Fruit fly (Drosophila melanogaster): Measurements from ENCODE around the gene CG9356.
A peak's percentile ranks its signal among the peaks of the same experiment; 100 is the strongest.

The CG9356 gene

DNA sequence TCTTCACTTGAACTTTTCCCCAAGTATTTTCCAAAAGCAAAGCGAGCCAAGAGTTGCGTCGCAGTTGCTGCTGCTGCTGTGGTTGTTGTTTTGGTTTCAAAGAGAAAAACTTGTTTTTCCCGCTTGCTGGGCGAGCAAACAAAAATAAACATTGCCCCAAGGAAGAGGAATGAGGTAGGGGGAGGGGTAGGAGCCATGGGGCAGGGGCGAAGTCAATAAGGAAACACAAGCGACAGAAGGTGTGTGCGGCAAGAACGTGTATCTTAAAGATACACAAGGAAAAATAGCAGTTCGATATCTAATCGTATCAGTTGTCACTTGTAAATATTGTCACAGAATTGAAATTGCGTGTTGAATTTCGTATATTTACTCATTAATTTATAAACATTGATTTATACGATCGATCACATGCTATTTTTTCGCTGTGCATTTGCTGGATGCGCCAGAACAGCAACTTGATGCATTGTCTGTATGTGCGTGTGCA, 10.5 kb downstream of the CG9356 start (continued):
- TF ChIP-seq schlank (tag; optimal IDR thresholded peaks at IDR 0.05) = peak; percentile 35
- TF ChIP-seq corto (GFP tag; optimal IDR thresholded peaks at IDR 0.05) = peak; percentile 59
- TF ChIP-seq abd-A (tag; optimal IDR thresholded peaks at IDR 0.05) = no peak
- TF ChIP-seq ham (GFP tag; IDR thresholded peaks at IDR 0.05) = no peak
- TF ChIP-seq jigr1 (GFP tag; IDR thresholded peaks at IDR 0.05) = no peak
- TF ChIP-seq pan (optimal IDR thresholded peaks at IDR 0.05) = no peak
- peak in 1 of 2 experiments; percentile 68 for TF ChIP-seq pan (GFP tag; optimal IDR thresholded peaks at IDR 0.05 in 1 of 2, IDR thresholded peaks at IDR 0.05 in 1 of 2)
- TF ChIP-seq CG31224 (GFP tag; IDR thresholded peaks at IDR 0.05) = peak; percentile 42; the same call in 1 of the 2 replicates
- TF ChIP-seq tll (GFP tag; optimal IDR thresholded peaks at IDR 0.05) = no peak
- TF ChIP-seq MTF-1 (GFP tag; optimal IDR thresholded peaks at IDR 0.05; ENCODE audit: borderline replicate concordance) = peak; percentile 81
- TF ChIP-seq CG2712 (tag; optimal IDR thresholded peaks at IDR 0.05) = peak; percentile 89
- TF ChIP-seq zfh2 (GFP tag; optimal IDR thresholded peaks at IDR 0.05) = no peak
- peak; percentile 48 for TF ChIP-seq sens-2 (GFP tag; IDR thresholded peaks at IDR 0.05)
- TF ChIP-seq gsb (GFP tag; IDR thresholded peaks at IDR 0.05) = peak; percentile 38; the same call in 1 of the 2 replicates
- no peak for TF ChIP-seq Doc2 (GFP tag; IDR thresholded peaks at IDR 0.05)
- peak; percentile 26 for TF ChIP-seq Max (GFP tag; optimal IDR thresholded peaks at IDR 0.05)
- TF ChIP-seq sna (GFP tag; IDR thresholded peaks at IDR 0.05; ENCODE audit: partially characterized antibody) = no peak
- TF ChIP-seq CG1647 (GFP tag; optimal IDR thresholded peaks at IDR 0.05) = no peak
- TF ChIP-seq HmgD (GFP tag; optimal IDR thresholded peaks at IDR 0.05) = no peak
- TF ChIP-seq CG34376 (GFP tag; optimal IDR thresholded peaks at IDR 0.05) = peak; percentile 30
- no peak for TF ChIP-seq eve (GFP tag; optimal IDR thresholded peaks at IDR 0.05)
- TF ChIP-seq kni (GFP tag; optimal IDR thresholded peaks at IDR 0.05) = peak; percentile 89
- no peak for TF ChIP-seq CG5180 (GFP tag; optimal IDR thresholded peaks at IDR 0.05)
- TF ChIP-seq CG11247 (GFP tag; IDR thresholded peaks at IDR 0.05) = peak; percentile 32
- 0 out of 2 replicates have a peak, but pooled peaks have one; percentile 46 for TF ChIP-seq dati (GFP tag; IDR thresholded peaks at IDR 0.05)
- no peak for TF ChIP-seq Dfd (GFP tag; optimal IDR thresholded peaks at IDR 0.05)
- peak; percentile 71 for TF ChIP-seq CG13424 (tag; optimal IDR thresholded peaks at IDR 0.05)
- TF ChIP-seq CG15011 (GFP tag; optimal IDR thresholded peaks at IDR 0.05) = peak; percentile 66
- peak; percentile 68 for TF ChIP-seq Meics (GFP tag; optimal IDR thresholded peaks at IDR 0.05)
- peak; percentile 49; the same call in 1 of the 2 replicates for TF ChIP-seq H2.0 (GFP tag; IDR thresholded peaks at IDR 0.05)
- TF ChIP-seq CG7745 (tag; optimal IDR thresholded peaks at IDR 0.05) = peak; percentile 75
- TF ChIP-seq CG3995 (GFP tag; optimal IDR thresholded peaks at IDR 0.05) = no peak
- TF ChIP-seq Ravus (GFP tag; IDR thresholded peaks at IDR 0.05) = no peak
- TF ChIP-seq gcm2 (GFP tag; optimal IDR thresholded peaks at IDR 0.05) = no peak
- TF ChIP-seq Ptx1 (GFP tag; IDR thresholded peaks at IDR 0.05) = peak; percentile 64
- peak; percentile 78 for TF ChIP-seq chm (GFP tag; IDR thresholded peaks at IDR 0.05)
- peak; percentile 25 for TF ChIP-seq CTCF (GFP tag; optimal IDR thresholded peaks at IDR 0.05)
- peak in 1 of 3 experiments; percentile 86 for TF ChIP-seq lola (GFP tag; optimal IDR thresholded peaks at IDR 0.05)
- peak; percentile 77 for TF ChIP-seq Hmr (GFP tag; optimal IDR thresholded peaks at IDR 0.05)
- no peak for TF ChIP-seq CG3163 (GFP tag; optimal IDR thresholded peaks at IDR 0.05)
- TF ChIP-seq sug (tag; optimal IDR thresholded peaks at IDR 0.05) = no peak
- peak; percentile 54 for TF ChIP-seq CG11723 (GFP tag; optimal IDR thresholded peaks at IDR 0.05)
- TF ChIP-seq PHDP (tag; optimal IDR thresholded peaks at IDR 0.05) = peak; percentile 79
- TF ChIP-seq tio (GFP tag; optimal IDR thresholded peaks at IDR 0.05) = peak; percentile 28
- TF ChIP-seq cg (GFP tag; optimal IDR thresholded peaks at IDR 0.05) = peak; percentile 15
- no peak; the same call in 2 of the 3 replicates for TF ChIP-seq CG6175 (GFP tag; IDR thresholded peaks at IDR 0.05)
- no peak for TF ChIP-seq dimm (GFP tag; IDR thresholded peaks at IDR 0.05)
- peak; percentile 85 for TF ChIP-seq CG6813 (GFP tag; optimal IDR thresholded peaks at IDR 0.05)
- TF ChIP-seq bcd (GFP tag; optimal IDR thresholded peaks at IDR 0.05) = peak; percentile 53
- TF ChIP-seq shn (GFP tag; optimal IDR thresholded peaks at IDR 0.05) = peak; percentile 38
- no peak for TF ChIP-seq Hmx (GFP tag; optimal IDR thresholded peaks at IDR 0.05)

All from whole organism, embryonic.